Worm (Caenorhabditis elegans) whole organism, L1 larva: ENCODE measurements around the gene sdhd-1.

Experiments
- egl-27 ChIP-seq, 2 experiments: fragments of 150-350 bp in 1 of 2; sonication (generic microtip); optimal IDR thresholded peaks; 3 replicates each; lab custom pipeline; 2017 to 2018; ENCODE audit warnings: missing biosample characterization in 2 of 2, missing genetic modification characterization in 2 of 2, missing genetic modification reagents in 2 of 2
- ets-5 ChIP-seq: fragments of 200-800 bp; sonication (Bioruptor generic); IDR thresholded peaks from 2 replicates; pipeline ENCODE4 v1.3.6; 2022; ENCODE audit warnings: missing genetic modification characterization, missing compliant biosample characterization
- nhr-28 ChIP-seq: fragments of 150-350 bp; optimal IDR thresholded peaks from 2 replicates; lab custom pipeline; 2014; ENCODE audit warnings: missing biosample characterization, missing genetic modification characterization
- nhr-76 ChIP-seq: sonication (generic microtip); optimal IDR thresholded peaks from 2 replicates; lab custom pipeline; 2017; ENCODE audit warnings: missing biosample characterization, missing genetic modification characterization
- pqm-1 ChIP-seq: sonication (generic microtip); optimal IDR thresholded peaks from 3 replicates; lab custom pipeline; 2017; ENCODE audit warnings: missing biosample characterization, missing genetic modification characterization
- unc-62 ChIP-seq: fragments of 150-350 bp; optimal IDR thresholded peaks from 2 replicates; lab custom pipeline; 2014; ENCODE audit warnings: missing biosample characterization, missing genetic modification reagents, missing genetic modification characterization
- ztf-11 ChIP-seq, 2 experiments: sonication (generic microtip); optimal IDR thresholded peaks; 2 replicates each; lab custom pipeline; 2016 to 2017; ENCODE audit warnings: missing genetic modification characterization in 2 of 2, missing biosample characterization in 1 of 2, missing compliant biosample characterization in 1 of 2

ce11 chrII:11055223-11055622 lies 5.5 kb upstream of the sdhd-1 start, which contains the start of gene F45E10.2:
- TF ChIP-seq pqm-1 (tag; lab: Kevin White, UChicago) (no peak), nhr-28 (tag; lab: Kevin White, UChicago) (no peak), unc-62 (GFP tag; lab: Kevin White, UChicago) (no peak), nhr-76 (tag; lab: Kevin White, UChicago) (no peak), egl-27 (tag; optimal IDR thresholded peaks at IDR 0.05; lab: Kevin White, UChicago) (no peak), ets-5 (GFP tag; lab: Robert Waterston, UW) (no peak), ztf-11 (tag; optimal IDR thresholded peaks at IDR 0.05; lab: Kevin White, UChicago) (no peak)
